Fruit fly (Drosophila melanogaster): Measurements from ENCODE around the gene CG5746.

Gene CG5746

DNA sequence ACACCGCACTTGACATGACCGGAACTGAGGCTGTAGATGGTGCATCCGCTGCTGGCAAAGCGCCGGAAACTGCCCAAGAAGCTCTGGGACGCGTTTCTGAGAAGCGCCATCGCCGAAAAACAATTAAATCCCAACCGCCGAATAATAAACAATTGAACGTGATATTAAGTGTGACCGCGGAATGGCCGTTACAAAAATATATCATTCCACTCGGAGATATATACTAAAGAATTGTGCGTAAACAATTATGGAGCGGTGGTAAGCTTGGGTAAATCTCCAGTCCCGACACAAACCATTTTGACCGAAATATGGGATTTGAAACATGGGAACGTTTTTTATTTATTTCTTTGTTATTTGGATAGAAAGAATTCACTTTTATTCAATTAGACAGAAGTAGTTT lies 11.4 kb upstream of the CG5746 start, which contains the start of gene CG18528:
Gene CG18528, minus strand, starts transcription at position 188 of the 400 bp plus-strand sequence.
- TF ChIP-seq CG17801 (GFP tag; optimal IDR thresholded peaks at IDR 0.05; ENCODE audit: partially characterized antibody): no peak

DNA sequence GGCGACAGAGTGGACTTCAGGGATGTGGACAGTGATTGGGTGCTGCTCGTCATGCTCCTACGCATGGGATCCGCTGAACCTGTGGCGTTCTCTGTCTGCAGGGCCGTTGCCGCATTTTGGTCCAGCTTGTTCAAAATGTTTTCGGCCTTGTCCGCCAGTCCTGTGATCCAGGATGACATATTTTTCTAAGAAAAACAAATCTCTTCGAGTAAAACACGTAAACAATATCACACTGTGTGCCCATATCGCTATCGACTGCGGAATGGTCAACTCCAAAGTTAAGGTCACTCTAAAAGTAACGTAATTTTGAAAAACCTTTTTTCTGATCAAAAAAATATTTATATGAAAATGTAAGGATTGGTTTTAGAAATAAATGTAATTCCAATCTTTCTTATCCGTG lies 9.1 kb upstream of the CG5746 start, which contains the start of gene Golgin84:
Gene Golgin84, minus strand, starts transcription at position 241 of the 400 bp plus-strand sequence.
- TF ChIP-seq CG17801 (GFP tag; optimal IDR thresholded peaks at IDR 0.05; ENCODE audit: partially characterized antibody): no peak

DNA sequence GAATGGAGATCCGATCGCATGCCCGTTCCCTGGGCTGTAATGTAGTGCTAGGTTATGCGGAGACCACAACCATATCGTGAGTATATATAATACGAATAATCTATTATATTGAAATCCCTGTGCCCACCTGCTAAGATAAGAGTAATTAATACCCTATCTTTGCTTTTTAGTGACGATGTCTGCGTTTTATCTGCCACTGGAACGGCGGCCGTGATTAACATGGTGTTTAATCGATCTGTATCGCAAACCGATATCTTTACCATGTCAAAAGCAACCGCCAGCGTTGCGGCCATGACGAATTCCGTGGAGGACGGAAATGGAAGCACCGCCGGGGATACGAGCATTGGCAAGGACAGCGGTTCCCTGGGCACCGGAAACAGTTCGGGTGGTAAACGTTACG lies 4.9 kb upstream of the CG5746 start:
- TF ChIP-seq CG17801 (GFP tag; optimal IDR thresholded peaks at IDR 0.05; ENCODE audit: partially characterized antibody): no peak

DNA sequence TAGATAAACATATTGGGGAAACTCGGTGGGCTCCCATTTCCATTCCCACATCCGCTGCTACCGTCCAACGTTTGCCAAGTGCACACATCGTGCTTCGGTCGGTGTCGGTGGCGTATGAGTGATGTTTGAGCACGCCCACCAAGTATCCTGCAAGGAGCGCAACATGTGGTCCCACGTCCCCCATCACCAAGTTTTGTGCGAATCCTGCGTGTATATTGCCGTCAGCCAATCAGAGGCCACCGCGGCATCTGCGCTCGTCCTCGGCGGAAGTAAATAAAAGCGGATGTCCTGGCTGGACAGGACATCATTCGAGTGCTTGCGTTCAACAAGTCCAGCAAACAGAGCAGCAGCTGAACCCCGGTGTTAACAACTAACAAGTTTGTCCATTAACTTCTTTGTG lies 7.3 kb downstream of the CG5746 start, which contains the start of gene Ms:
Gene Ms, plus strand, starts transcription at position 301 of the 400 bp plus-strand sequence.
- no peak for TF ChIP-seq CG17801 (GFP tag; optimal IDR thresholded peaks at IDR 0.05; ENCODE audit: partially characterized antibody)

DNA sequence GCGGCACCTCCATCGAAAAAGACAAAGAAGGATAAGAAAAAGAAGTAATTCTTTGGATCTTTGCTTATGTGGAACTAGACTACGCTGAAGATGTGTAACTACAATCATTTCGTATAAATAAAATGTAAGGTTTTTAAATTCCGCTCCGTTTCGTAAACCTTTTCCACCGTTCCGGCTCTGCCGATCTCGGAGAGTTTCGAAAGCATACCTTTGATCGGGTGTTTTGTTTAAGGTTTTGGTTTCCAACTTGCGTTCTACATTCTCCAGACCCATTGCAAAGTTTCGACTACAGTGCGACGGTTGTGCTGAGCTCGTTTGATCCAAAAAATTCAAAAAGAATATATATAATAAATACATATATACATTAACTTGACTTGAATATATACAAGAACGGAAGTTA lies 12.0 kb downstream of the CG5746 start, which contains the start of gene CG6432:
Gene CG6432, plus strand, starts transcription at position 301 of the 400 bp plus-strand sequence.
- no peak for TF ChIP-seq CG17801 (GFP tag; optimal IDR thresholded peaks at IDR 0.05; ENCODE audit: partially characterized antibody)

DNA sequence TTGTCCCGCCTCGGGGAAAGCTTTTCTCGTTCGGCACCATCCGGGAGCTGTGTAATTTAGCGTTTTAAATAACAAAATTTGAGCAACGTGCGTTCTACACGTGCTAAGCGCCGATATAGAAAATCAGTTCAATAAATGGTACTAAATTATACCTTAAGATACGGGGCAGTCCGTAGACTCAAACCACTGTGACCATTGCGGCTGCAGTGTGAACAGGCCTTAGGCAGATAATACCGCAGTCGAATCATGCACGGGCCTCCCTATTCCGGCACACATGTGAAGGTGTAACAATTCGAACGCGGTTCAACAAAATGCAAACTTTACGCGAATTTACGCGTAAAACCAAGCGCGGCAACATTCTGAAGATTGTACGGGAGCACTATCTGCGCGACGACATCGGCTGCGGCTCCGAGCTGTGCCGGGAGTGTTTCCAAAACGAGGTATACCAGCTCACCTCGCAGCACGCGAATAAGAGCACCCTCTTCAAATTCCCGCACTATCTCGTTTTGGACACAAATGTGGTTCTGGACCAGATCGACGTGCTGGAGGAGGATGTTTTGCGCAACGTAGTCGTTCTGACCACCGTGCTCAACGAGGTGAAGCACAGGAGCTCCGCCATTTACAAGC lies 15.3 kb downstream of the CG5746 start, which contains the start of the genes Rrp5 and Dis3:
Gene Rrp5, minus strand, starts transcription at position 135 of the 627 bp plus-strand sequence.
Gene Dis3, plus strand, starts transcription at position 252 of the 627 bp plus-strand sequence.
- TF ChIP-seq CG17801 (GFP tag; optimal IDR thresholded peaks at IDR 0.05; ENCODE audit: partially characterized antibody): no peak

DNA sequence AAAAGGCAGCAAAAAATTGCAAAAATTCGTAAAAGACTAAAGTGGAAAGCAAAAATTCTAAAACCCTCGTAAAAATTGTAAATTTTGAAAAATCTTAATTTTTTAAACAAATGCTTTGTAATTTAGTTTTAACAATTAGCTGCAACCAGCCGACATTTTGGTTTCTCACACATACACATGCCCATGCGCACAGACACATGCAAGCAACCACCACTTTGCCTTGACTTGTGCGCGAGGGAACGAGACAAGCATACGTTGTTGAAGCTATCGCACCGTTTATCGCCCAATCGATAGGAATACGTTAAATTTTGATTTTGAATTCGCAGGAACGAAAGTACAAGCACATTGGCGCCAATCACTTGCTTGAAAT lies 28.3 kb downstream of the CG5746 start:
- TF ChIP-seq CG17801 (GFP tag; optimal IDR thresholded peaks at IDR 0.05; ENCODE audit: partially characterized antibody): peak; percentile 8

DNA sequence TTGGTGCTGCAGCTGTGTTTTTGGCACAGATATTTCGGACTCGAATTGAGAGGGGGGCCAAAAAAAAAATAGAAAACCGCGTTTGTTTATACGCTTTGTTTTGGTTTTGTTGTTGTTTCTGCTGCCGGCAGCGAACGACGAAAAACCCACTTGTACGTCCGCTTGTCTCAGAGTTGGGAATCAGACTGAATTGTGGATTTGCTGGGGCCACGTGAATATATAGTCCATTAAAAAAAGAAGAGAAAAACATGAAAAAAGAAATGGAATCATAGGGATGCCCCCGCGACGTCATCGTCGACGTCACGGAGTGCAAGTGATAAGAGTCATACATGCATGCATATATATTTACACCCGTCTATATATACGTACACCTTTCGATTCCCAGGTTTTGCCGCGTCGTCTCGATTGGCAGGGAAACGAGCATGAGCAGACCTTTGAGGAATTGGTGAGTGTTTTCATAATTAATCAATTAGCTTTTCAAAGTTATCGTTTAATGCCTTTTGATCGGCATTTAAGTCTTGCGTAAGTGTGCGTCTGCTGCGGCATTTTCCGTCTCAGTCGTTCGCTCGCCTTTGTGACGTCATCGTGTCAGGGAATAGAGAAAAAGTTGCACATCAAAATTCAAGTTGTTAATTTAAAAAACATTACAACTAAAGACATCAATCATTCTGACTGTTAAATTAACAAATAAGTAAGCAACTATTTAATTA lies 28.8 kb downstream of the CG5746 start:
- no peak for TF ChIP-seq CG17801 (GFP tag; optimal IDR thresholded peaks at IDR 0.05; ENCODE audit: partially characterized antibody)

DNA sequence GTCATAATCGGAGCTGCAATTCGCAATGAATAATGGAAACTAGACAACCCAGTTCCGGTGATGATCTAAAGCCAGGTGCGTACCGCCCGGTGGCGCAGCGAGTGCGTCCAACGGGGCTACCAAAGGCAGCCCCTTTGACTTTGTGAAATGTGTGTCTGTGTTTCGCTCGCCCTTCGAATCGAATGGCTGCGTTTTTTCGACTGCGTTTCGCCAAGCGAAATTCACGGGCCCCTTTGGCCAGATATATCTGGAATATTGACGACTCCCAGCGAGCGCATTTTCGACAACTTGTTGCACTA lies 29.6 kb downstream of the CG5746 start:
- TF ChIP-seq CG17801 (GFP tag; optimal IDR thresholded peaks at IDR 0.05; ENCODE audit: partially characterized antibody): no peak

DNA sequence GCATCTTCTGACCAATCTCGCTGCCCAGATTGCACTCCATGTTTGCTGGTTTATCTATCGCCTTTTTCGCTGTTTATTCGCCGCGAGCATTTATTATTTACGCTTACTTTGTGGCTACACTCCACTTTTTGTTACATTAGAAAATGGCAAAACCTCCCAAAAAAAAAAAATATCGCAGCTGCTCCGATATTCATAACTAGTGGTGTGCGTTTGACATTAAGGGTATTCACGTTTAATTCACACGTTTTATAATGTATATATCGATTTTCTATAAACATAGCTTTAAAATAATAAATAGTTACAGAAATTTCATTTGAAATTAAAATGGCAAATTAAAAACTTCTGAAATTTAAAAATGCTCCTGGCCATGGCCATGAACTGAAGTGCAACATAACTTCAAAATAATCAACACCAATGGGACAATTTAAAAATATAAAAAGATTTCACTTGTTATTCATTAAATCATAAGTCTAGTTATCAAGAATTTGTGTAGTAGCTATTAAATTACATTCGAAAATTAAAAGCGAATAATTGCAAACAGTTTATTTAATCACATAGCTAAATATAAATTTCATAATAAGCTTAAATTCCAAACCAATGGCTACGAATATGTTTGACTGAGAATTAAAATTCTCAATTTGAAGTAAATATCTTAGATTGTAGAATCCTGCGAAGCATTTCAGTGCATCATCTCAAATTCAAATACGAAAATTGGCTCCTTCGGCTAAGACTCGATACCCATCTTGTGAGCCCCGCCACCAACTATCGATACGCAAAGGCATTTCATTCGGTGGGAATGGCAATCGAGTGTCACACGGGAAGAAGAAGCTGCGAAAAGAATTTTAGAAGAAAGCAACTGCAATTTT lies 30.1 kb downstream of the CG5746 start, which contains the start of the genes Nab2 and BRWD3:
Gene Nab2, minus strand, starts transcription at position 203 of the 866 bp plus-strand sequence.
Gene BRWD3, plus strand, starts transcription at position 784 of the 866 bp plus-strand sequence.
- peak; percentile 17 for TF ChIP-seq CG17801 (GFP tag; optimal IDR thresholded peaks at IDR 0.05; ENCODE audit: partially characterized antibody)

DNA sequence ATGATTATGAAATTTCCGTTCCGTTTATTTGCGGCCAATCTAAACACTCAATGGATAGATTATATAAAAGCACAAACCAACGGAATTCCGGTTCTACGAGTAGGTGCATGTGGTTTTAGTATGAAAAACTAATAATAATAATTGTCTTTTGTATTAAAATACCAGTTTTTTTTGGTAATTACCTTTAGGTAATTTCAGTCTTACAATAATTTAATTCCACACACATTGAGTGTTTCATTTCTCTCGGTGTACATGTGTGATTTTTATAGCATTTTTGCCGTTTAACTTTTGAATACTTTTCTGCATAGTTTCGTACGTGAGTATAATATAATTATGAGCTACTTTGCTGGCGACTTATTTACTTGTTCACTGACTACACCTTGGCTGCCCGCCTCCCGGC lies 45.5 kb downstream of the CG5746 start:
- TF ChIP-seq CG17801 (GFP tag; optimal IDR thresholded peaks at IDR 0.05; ENCODE audit: partially characterized antibody): peak; percentile 43

DNA sequence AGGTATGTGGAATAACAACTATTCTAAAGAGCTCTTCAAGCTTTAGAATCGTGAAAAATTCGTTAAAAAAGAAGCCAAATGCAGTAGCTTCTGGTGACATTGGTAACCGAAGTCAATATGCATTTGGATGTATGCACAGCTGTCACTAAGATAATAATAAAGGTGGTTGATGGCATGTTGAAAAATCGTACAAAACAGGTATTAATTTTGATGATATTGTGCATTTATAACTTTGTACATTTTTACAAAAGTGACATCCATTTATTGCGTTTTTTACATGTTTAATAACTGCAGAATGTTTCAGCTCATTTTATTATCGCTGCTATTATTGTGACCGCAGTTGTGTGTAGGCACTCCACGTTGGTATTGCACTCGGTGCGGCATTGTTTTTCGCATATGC lies 47.1 kb downstream of the CG5746 start:
- TF ChIP-seq CG17801 (GFP tag; optimal IDR thresholded peaks at IDR 0.05; ENCODE audit: partially characterized antibody): peak; percentile 52

DNA sequence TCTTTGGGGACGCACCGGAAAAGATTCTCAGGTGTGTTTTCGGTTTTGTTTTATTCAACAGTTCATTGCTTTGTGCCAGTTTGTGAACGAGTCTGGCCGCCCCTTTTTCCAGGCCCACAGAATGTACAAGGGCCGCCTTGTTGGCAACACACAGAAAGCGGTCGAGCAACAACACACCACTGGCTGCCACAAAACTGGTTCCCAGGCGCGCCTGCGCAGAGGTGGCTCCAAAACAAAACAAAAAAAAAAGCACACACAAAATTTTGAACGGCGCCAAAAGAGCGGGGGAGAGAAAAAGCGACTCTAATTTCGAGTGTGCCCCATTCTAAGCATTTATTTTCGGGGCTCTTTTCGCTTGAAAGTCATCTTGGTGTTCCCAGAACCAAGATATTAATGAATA lies 49.4 kb downstream of the CG5746 start:
- no peak for TF ChIP-seq CG17801 (GFP tag; optimal IDR thresholded peaks at IDR 0.05; ENCODE audit: partially characterized antibody)

DNA sequence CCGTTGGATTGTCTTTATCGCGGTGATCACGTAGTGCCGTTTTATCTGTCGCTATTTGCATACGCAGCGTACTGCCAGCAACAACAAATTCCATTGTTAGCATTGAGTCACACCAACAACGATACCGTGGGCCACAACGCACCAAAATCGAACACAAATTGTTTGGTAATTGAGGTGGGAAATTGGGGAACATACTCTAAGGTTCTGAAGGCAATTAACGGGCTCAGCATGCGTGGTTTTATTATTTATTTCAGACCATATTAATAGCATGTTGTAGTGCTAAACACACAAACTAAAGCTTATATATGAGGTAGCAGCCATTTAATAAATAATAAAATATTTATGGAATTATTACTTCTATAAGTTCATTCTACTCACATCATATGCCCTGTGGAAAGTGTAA lies 50.1 kb downstream of the CG5746 start:
- no peak for TF ChIP-seq CG17801 (GFP tag; optimal IDR thresholded peaks at IDR 0.05; ENCODE audit: partially characterized antibody)

DNA sequence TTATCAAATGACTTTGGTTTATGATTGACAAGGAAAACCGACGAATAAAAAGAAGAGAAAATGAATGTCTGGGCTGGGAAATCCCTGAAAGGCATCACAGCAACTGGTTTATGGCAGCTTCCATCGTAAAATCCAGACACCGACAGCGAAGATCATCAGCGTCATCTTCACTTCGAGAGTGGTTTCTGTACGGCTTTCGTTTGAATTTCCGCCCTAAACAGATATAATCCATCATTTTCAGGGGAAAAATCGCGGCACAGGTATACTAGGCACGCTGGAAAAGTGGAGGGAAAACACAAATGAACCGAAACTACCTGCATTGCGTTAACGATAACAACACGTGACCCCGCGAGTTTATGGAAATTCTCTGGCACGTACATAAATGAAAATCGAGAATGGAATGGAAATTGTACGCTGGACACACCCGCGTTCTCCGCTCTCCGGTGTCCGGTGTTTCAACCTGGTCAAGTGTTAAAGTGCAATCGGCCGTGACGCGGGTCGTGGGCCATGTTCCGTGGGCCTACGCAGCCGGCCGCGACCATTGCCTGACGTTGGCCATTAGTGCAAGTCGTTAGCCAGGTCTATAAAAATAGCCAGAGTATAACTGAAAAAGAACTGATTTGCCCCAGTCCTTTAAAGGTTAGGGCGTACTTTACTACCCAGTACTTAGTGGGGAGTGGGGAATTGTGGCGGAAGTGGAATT lies 51.0 kb downstream of the CG5746 start:
- TF ChIP-seq CG17801 (GFP tag; optimal IDR thresholded peaks at IDR 0.05; ENCODE audit: partially characterized antibody): no peak
